Fruit fly (Drosophila melanogaster) whole organism, prepupa: Measurements from ENCODE around the gene CG9609.
A peak's percentile ranks its signal among the peaks of the same experiment; 100 is the strongest.

Experiments
- CG11294 ChIP-seq: fragments of 200-800 bp; sonication (Bioruptor generic); IDR thresholded peaks from 2 replicates; pipeline ENCODE4 v1.3.6; 2022; ENCODE audit warnings: missing biosample characterization, missing genetic modification characterization
- CG11762 ChIP-seq: fragments of 200-800 bp; sonication (Bioruptor generic); optimal IDR thresholded peaks from 3 replicates; lab custom pipeline; 2016; ENCODE audit warnings: missing biosample characterization, missing genetic modification characterization; ENCODE audit not compliant: insufficient read depth
- CG15336 ChIP-seq: fragments of 200-800 bp; sonication (Bioruptor generic); IDR thresholded peaks from 2 replicates; pipeline ENCODE4 v1.3.6; 2022; ENCODE audit warnings: missing biosample characterization, missing genetic modification characterization
- CG1621 ChIP-seq: fragments of 200-800 bp; sonication (Bioruptor generic); optimal IDR thresholded peaks from 3 replicates; lab custom pipeline; 2018; ENCODE audit warnings: missing biosample characterization, mild to moderate bottlenecking, missing genetic modification characterization
- CG16779 ChIP-seq: fragments of 200-800 bp; sonication (Bioruptor generic); optimal IDR thresholded peaks from 3 replicates; lab custom pipeline; 2017; ENCODE audit warnings: missing biosample characterization, mild to moderate bottlenecking, missing genetic modification characterization
- CG3032 ChIP-seq: fragments of 200-800 bp; optimal IDR thresholded peaks from 2 replicates; lab custom pipeline; 2019; ENCODE audit warnings: missing biosample characterization, mild to moderate bottlenecking, missing genetic modification characterization, moderate library complexity
- CG31627 ChIP-seq: fragments of 200-800 bp; sonication (Bioruptor generic); optimal IDR thresholded peaks from 3 replicates; lab custom pipeline; 2016; ENCODE audit warnings: missing biosample characterization, missing genetic modification characterization
- CG34406 ChIP-seq: fragments of 200-800 bp; sonication (Bioruptor generic); optimal IDR thresholded peaks from 3 replicates; lab custom pipeline; 2016; ENCODE audit warnings: missing biosample characterization, missing genetic modification characterization
- CG3919 ChIP-seq: fragments of 200-800 bp; sonication (Bioruptor generic); optimal IDR thresholded peaks from 3 replicates; lab custom pipeline; 2016; ENCODE audit warnings: missing biosample characterization, missing genetic modification characterization
- CG4318 ChIP-seq: fragments of 200-800 bp; sonication (Bioruptor generic); optimal IDR thresholded peaks from 3 replicates; lab custom pipeline; 2017; ENCODE audit warnings: missing biosample characterization, mild to moderate bottlenecking, missing genetic modification characterization
- CG6163 ChIP-seq: fragments of 200-800 bp; sonication (Bioruptor generic); IDR thresholded peaks from 3 replicates; pipeline ENCODE4 v1.3.6; 2022; ENCODE audit warnings: missing biosample characterization, missing genetic modification characterization
- CG6276 ChIP-seq: fragments of 200-800 bp; sonication (Bioruptor generic); optimal IDR thresholded peaks from 2 replicates; lab custom pipeline; 2017; ENCODE audit warnings: missing biosample characterization, mild to moderate bottlenecking, missing genetic modification characterization
- CG6792 ChIP-seq: fragments of 200-800 bp; sonication (Bioruptor generic); optimal IDR thresholded peaks from 3 replicates; lab custom pipeline; 2016; ENCODE audit warnings: missing biosample characterization, missing genetic modification characterization
- CG6808 ChIP-seq: fragments of 200-800 bp; sonication (Bioruptor generic); optimal IDR thresholded peaks from 3 replicates; lab custom pipeline; 2017; ENCODE audit warnings: missing biosample characterization, missing genetic modification characterization, mild to moderate bottlenecking, moderate library complexity, missing genetic modification reagents
- CG6854 ChIP-seq: fragments of 200-800 bp; sonication (Bioruptor generic); optimal IDR thresholded peaks from 2 replicates; lab custom pipeline; 2017; ENCODE audit warnings: missing biosample characterization, mild to moderate bottlenecking, missing genetic modification characterization
- CG7368 ChIP-seq: fragments of 200-800 bp; sonication (Bioruptor generic); optimal IDR thresholded peaks from 3 replicates; lab custom pipeline; 2016; ENCODE audit warnings: missing biosample characterization, missing genetic modification characterization
- CG8119 ChIP-seq: fragments of 200-800 bp; sonication (Bioruptor generic); IDR thresholded peaks from 3 replicates; pipeline ENCODE4 v1.3.6; 2022; ENCODE audit warnings: missing biosample characterization, missing genetic modification characterization
- CG8319 ChIP-seq: fragments of 200-800 bp; sonication (Bioruptor generic); optimal IDR thresholded peaks from 3 replicates; lab custom pipeline; 2016; ENCODE audit warnings: missing biosample characterization, missing genetic modification characterization
- CG8632 ChIP-seq: fragments of 200-800 bp; sonication (Bioruptor generic); optimal IDR thresholded peaks from 3 replicates; lab custom pipeline; 2016; ENCODE audit warnings: missing biosample characterization, missing genetic modification characterization
- CG9139 ChIP-seq: fragments of 200-800 bp; sonication (Bioruptor generic); optimal IDR thresholded peaks from 3 replicates; lab custom pipeline; 2017; ENCODE audit warnings: missing biosample characterization, mild to moderate bottlenecking, missing genetic modification characterization
- Eip75B ChIP-seq: fragments of 200-800 bp; sonication (Bioruptor generic); optimal IDR thresholded peaks from 3 replicates; lab custom pipeline; 2016; ENCODE audit warnings: missing biosample characterization, missing genetic modification characterization
- Eip78C ChIP-seq: fragments of 200-800 bp; sonication (Bioruptor generic); peaks from one replicate; lab custom pipeline; 2016; ENCODE audit warnings: missing biosample characterization, missing genetic modification characterization
- Eip93F ChIP-seq: fragments of 200-800 bp; sonication (Bioruptor generic); optimal IDR thresholded peaks from 2 replicates; lab custom pipeline; 2016; ENCODE audit warnings: missing biosample characterization, mild to moderate bottlenecking, missing genetic modification characterization
- Ets96B ChIP-seq: fragments of 200-800 bp; optimal IDR thresholded peaks from 2 replicates; lab custom pipeline; 2019; ENCODE audit warnings: missing biosample characterization, mild to moderate bottlenecking, missing genetic modification characterization, moderate library complexity
- Hr39 ChIP-seq: fragments of 200-800 bp; sonication (Bioruptor generic); optimal IDR thresholded peaks from 2 replicates; lab custom pipeline; 2016; ENCODE audit warnings: missing biosample characterization, missing genetic modification characterization
- Hr4 ChIP-seq: fragments of 200-800 bp; sonication (Bioruptor generic); optimal IDR thresholded peaks from 3 replicates; lab custom pipeline; 2016; ENCODE audit warnings: missing biosample characterization, missing genetic modification characterization
- Lpt ChIP-seq: fragments of 200-800 bp; sonication (Bioruptor generic); optimal IDR thresholded peaks from 3 replicates; lab custom pipeline; 2016; ENCODE audit warnings: missing biosample characterization, missing genetic modification characterization
- Met ChIP-seq: fragments of 200-800 bp; sonication (Bioruptor generic); optimal IDR thresholded peaks from 3 replicates; lab custom pipeline; 2016; ENCODE audit warnings: missing biosample characterization, missing genetic modification characterization
- OdsH ChIP-seq: fragments of 200-800 bp; sonication (Bioruptor generic); optimal IDR thresholded peaks from 3 replicates; lab custom pipeline; 2016; ENCODE audit warnings: missing biosample characterization, missing genetic modification characterization
- Sox102F ChIP-seq: fragments of 200-800 bp; sonication (Bioruptor generic); optimal IDR thresholded peaks from 2 replicates; lab custom pipeline; 2016; ENCODE audit warnings: missing biosample characterization, mild to moderate bottlenecking, missing genetic modification characterization
- Sox14 ChIP-seq: fragments of 200-800 bp; sonication (Bioruptor generic); optimal IDR thresholded peaks from 3 replicates; lab custom pipeline; 2016; ENCODE audit warnings: missing biosample characterization, missing genetic modification characterization
- Sox15 ChIP-seq: fragments of 200-800 bp; sonication (Bioruptor generic); optimal IDR thresholded peaks from 3 replicates; lab custom pipeline; 2016; ENCODE audit warnings: missing biosample characterization, missing genetic modification characterization
- acj6 ChIP-seq: fragments of 200-800 bp; sonication (Bioruptor generic); optimal IDR thresholded peaks from 3 replicates; lab custom pipeline; 2016; ENCODE audit warnings: missing biosample characterization, missing genetic modification characterization
- cyc ChIP-seq: fragments of 200-800 bp; sonication (Bioruptor generic); optimal IDR thresholded peaks from 3 replicates; lab custom pipeline; 2016; ENCODE audit warnings: missing biosample characterization, missing genetic modification characterization
- dsx ChIP-seq: fragments of 200-800 bp; optimal IDR thresholded peaks from 3 replicates; lab custom pipeline; 2019; ENCODE audit warnings: missing biosample characterization, mild to moderate bottlenecking, missing genetic modification characterization, moderate library complexity; ENCODE audit not compliant: poor library complexity, severe bottlenecking
- fd59A ChIP-seq: fragments of 200-800 bp; sonication (Bioruptor generic); optimal IDR thresholded peaks from 2 replicates; lab custom pipeline; 2017; ENCODE audit warnings: missing biosample characterization, mild to moderate bottlenecking, missing genetic modification characterization, missing genetic modification reagents
- fd85E ChIP-seq: fragments of 200-800 bp; sonication (Bioruptor generic); optimal IDR thresholded peaks from 3 replicates; lab custom pipeline; 2016; ENCODE audit warnings: missing biosample characterization, missing genetic modification characterization
- fkh ChIP-seq: fragments of 200-800 bp; sonication (Bioruptor generic); optimal IDR thresholded peaks from 3 replicates; lab custom pipeline; 2017; ENCODE audit warnings: missing biosample characterization, mild to moderate bottlenecking, missing genetic modification characterization, moderate library complexity
- net ChIP-seq: fragments of 200-800 bp; sonication (Bioruptor generic); optimal IDR thresholded peaks from 3 replicates; lab custom pipeline; 2016; ENCODE audit warnings: missing biosample characterization, missing genetic modification characterization
- pdm3 ChIP-seq: fragments of 200-800 bp; sonication (Bioruptor generic); optimal IDR thresholded peaks from 3 replicates; lab custom pipeline; 2016; ENCODE audit warnings: missing biosample characterization, missing genetic modification characterization
- salr ChIP-seq, 2 experiments: fragments of 200-800 bp; sonication (Bioruptor generic); optimal IDR thresholded peaks; 3 replicates each; lab custom pipeline; 2016 to 2018; ENCODE audit warnings: missing biosample characterization in 2 of 2, missing genetic modification characterization in 2 of 2, mild to moderate bottlenecking in 1 of 2
- svp ChIP-seq: fragments of 200-800 bp; sonication (Bioruptor generic); peaks from one replicate; lab custom pipeline; 2016; ENCODE audit warnings: missing biosample characterization, missing genetic modification characterization
- topi ChIP-seq: fragments of 200-800 bp; sonication (Bioruptor generic); optimal IDR thresholded peaks from 3 replicates; lab custom pipeline; 2016; ENCODE audit warnings: missing biosample characterization, missing genetic modification characterization
- vri ChIP-seq: fragments of 200-800 bp; sonication (Bioruptor generic); optimal IDR thresholded peaks from 3 replicates; lab custom pipeline; 2016; ENCODE audit warnings: missing biosample characterization, mild to moderate bottlenecking, missing genetic modification characterization

The CG9609 gene

DNA sequence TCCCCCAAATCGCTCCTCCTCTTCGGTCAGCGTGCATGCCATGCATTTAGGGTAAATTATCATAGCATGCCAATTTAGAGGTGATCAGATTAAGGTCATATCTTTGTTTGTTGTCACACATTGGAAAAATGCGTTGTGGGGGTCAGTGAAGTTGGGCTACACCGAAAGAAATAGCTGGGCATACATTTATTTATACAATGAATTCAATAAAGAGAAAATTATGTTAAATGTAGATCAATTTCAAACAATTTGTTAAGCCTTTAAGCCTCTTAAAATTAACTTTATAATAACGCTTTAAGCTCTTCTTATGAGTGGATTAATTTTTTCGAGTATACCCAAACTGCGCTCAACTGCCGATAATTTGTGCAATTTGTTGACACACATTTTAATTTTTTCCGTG, 27.5 kb upstream of the CG9609 start (continued):
- peak; percentile 16 for TF ChIP-seq CG3919
- TF ChIP-seq Met (GFP tag; lab: Kevin White, UChicago): peak; percentile 7
- no peak for TF ChIP-seq fkh (GFP tag; lab: Kevin White, UChicago)
- TF ChIP-seq CG11762 (GFP tag; lab: Kevin White, UChicago): no peak
- TF ChIP-seq CG3032: no peak
- no peak for TF ChIP-seq Sox14 (GFP tag; lab: Kevin White, UChicago)
- no peak for TF ChIP-seq CG4318
- TF ChIP-seq CG1621: no peak
- no peak for TF ChIP-seq net (GFP tag; lab: Kevin White, UChicago)
- no peak for TF ChIP-seq Lpt (GFP tag; lab: Kevin White, UChicago)
- no peak for TF ChIP-seq CG6792 (GFP tag; lab: Kevin White, UChicago)
- TF ChIP-seq Eip75B (GFP tag; lab: Kevin White, UChicago): no peak
- TF ChIP-seq CG16779 (tag; lab: Kevin White, UChicago): no peak
- TF ChIP-seq dsx (GFP tag; lab: Kevin White, UChicago): no peak
- TF ChIP-seq cyc (GFP tag; lab: Kevin White, UChicago): no peak
- TF ChIP-seq CG6854 (GFP tag; lab: Kevin White, UChicago): no peak
- peak; percentile 7 for TF ChIP-seq pdm3 (GFP tag; lab: Kevin White, UChicago)
- TF ChIP-seq CG31627 (GFP tag; lab: Kevin White, UChicago): no peak
- no peak for TF ChIP-seq Eip93F (GFP tag; lab: Kevin White, UChicago)
- no peak for TF ChIP-seq CG9139 (GFP tag; lab: Kevin White, UChicago)
- no peak for TF ChIP-seq salr (GFP tag; optimal IDR thresholded peaks at IDR 0.05; lab: Kevin White, UChicago)
- TF ChIP-seq vri (GFP tag; lab: Kevin White, UChicago): no peak
- TF ChIP-seq Hr4 (GFP tag; lab: Kevin White, UChicago): peak; percentile 18
- TF ChIP-seq fd85E: no peak

DNA sequence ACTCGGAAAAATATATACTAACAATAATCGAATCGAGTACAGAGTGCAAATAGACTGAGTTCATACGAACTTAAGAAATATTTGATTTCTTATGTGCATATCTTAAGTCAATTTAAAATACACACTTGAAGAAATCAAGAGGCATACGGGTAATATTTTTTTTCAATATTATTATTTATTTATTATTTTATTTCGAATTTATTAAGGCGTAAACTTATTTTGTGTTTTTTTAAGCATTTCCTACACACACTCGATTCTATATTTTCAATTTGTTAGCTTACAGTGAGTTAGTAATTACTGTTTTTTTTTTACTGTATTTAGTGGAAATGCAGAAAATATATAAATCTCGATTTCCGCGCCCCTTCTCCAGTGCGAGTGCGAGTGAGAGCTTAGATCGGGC, 26.4 kb upstream of the CG9609 start:
- TF ChIP-seq net (GFP tag; lab: Kevin White, UChicago) (no peak), CG8632 (GFP tag; lab: Kevin White, UChicago) (peak; percentile 8), salr (GFP tag; optimal IDR thresholded peaks at IDR 0.05; lab: Kevin White, UChicago) (no peak), CG9139 (GFP tag; lab: Kevin White, UChicago) (no peak), fd59A (GFP tag; lab: Kevin White, UChicago) (no peak), CG8119 (GFP tag; lab: Robert Waterston, UW) (peak; percentile 25; the same call in 1 of the 3 replicates), Eip78C (GFP tag; lab: Kevin White, UChicago) (peak; percentile 47), CG34406 (GFP tag; lab: Kevin White, UChicago) (peak; percentile 13), CG15336 (GFP tag; lab: Robert Waterston, UW) (peak; percentile 15; the same call in 1 of the 2 replicates)

DNA sequence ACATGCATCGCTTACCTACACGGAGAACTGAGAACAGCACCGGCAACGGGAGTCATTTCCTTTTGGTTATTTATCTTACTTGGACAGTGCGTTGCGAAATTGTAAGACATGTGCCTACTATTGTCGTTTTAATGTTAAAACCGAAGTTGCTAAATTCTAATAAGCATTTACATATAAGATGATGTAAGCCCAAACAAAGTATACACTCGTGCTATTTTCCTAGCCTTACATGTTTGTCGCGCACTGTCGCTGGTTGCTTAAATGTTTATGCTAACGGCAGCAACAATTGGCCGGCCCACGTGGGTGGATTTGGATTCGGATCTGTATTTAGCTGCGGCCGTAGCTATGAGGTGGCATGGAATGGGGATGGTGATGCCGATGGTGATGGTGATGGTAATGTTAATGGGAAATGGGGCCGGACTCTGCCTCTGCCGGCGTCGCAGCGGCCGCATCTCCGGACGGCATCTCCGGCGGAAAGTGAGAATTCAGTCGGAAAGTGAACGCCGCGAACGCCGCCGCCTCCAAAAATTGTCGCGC, 24.5 kb upstream of the CG9609 start, which contains the start of gene CG4829:
TSS of gene CG4829 (plus strand) at position 487 of the 537 bp plus-strand sequence.
- TF ChIP-seq CG6792 (GFP tag; lab: Kevin White, UChicago): peak; percentile 25
- TF ChIP-seq OdsH: peak; percentile 48
- TF ChIP-seq CG34406 (GFP tag; lab: Kevin White, UChicago): peak; percentile 29
- TF ChIP-seq acj6 (GFP tag; lab: Kevin White, UChicago): peak; percentile 36
- peak; percentile 23 for TF ChIP-seq Met (GFP tag; lab: Kevin White, UChicago)
- peak; percentile 65 for TF ChIP-seq svp (GFP tag; lab: Kevin White, UChicago)
- TF ChIP-seq CG8319: peak; percentile 19
- peak; percentile 64 for TF ChIP-seq topi (GFP tag; lab: Kevin White, UChicago)
- no peak for TF ChIP-seq CG6808 (GFP tag; lab: Kevin White, UChicago)
- TF ChIP-seq CG8119 (GFP tag; lab: Robert Waterston, UW): no peak
- peak; percentile 31 for TF ChIP-seq CG8632 (GFP tag; lab: Kevin White, UChicago)
- TF ChIP-seq Sox102F (GFP tag; lab: Kevin White, UChicago): peak; percentile 26
- TF ChIP-seq Eip93F (GFP tag; lab: Kevin White, UChicago): no peak
- no peak for TF ChIP-seq fd59A (GFP tag; lab: Kevin White, UChicago)
- peak; percentile 21 for TF ChIP-seq CG3032
- TF ChIP-seq Sox14 (GFP tag; lab: Kevin White, UChicago): peak; percentile 23
- TF ChIP-seq CG6276 (GFP tag; lab: Kevin White, UChicago): no peak
- peak; percentile 58 for TF ChIP-seq CG31627 (GFP tag; lab: Kevin White, UChicago)
- TF ChIP-seq CG7368 (GFP tag; lab: Kevin White, UChicago): peak; percentile 38
- TF ChIP-seq Hr39: peak; percentile 53
- no peak for TF ChIP-seq CG16779 (tag; lab: Kevin White, UChicago)
- TF ChIP-seq CG15336 (GFP tag; lab: Robert Waterston, UW): peak; percentile 67; the same call in 1 of the 2 replicates
- no peak for TF ChIP-seq CG9139 (GFP tag; lab: Kevin White, UChicago)
- TF ChIP-seq net (GFP tag; lab: Kevin White, UChicago): peak; percentile 18
- peak; percentile 19 for TF ChIP-seq CG1621
- TF ChIP-seq salr (GFP tag; optimal IDR thresholded peaks at IDR 0.05; lab: Kevin White, UChicago): no peak
- TF ChIP-seq CG6163 (GFP tag; lab: Robert Waterston, UW): peak; percentile 77
- no peak for TF ChIP-seq fd85E
- TF ChIP-seq CG11294 (GFP tag; lab: Robert Waterston, UW): no peak
- peak; percentile 18 for TF ChIP-seq Sox15 (GFP tag; lab: Kevin White, UChicago)
- no peak for TF ChIP-seq vri (GFP tag; lab: Kevin White, UChicago)
- TF ChIP-seq Eip75B (GFP tag; lab: Kevin White, UChicago): no peak
- peak; percentile 45 for TF ChIP-seq Ets96B (tag; lab: Kevin White, UChicago)
